Worm (Caenorhabditis elegans) whole organism, L1 larva: ENCODE results near the gene nhr-281.
A peak's percentile ranks its signal among the peaks of the same experiment; 100 is the strongest.

Experiments used
- F16B12.6 ChIP-seq: fragments of 150-350 bp; optimal IDR thresholded peaks from 2 replicates; lab custom pipeline; 2014; ENCODE audit warnings: missing biosample characterization, missing genetic modification characterization
- alr-1 ChIP-seq: fragments of 200-800 bp; sonication (Bioruptor generic); optimal IDR thresholded peaks from 2 replicates; lab custom pipeline; 2018; ENCODE audit warnings: borderline replicate concordance, mild to moderate bottlenecking, missing genetic modification characterization, missing compliant biosample characterization
- blmp-1 ChIP-seq: fragments of 150-350 bp; optimal IDR thresholded peaks from 2 replicates; lab custom pipeline; 2014; ENCODE audit warnings: missing biosample characterization, missing genetic modification characterization
- ceh-8 ChIP-seq: fragments of 200-800 bp; sonication (Bioruptor generic); optimal IDR thresholded peaks from 2 replicates; lab custom pipeline; 2018; ENCODE audit warnings: mild to moderate bottlenecking, missing genetic modification characterization, moderate library complexity, missing compliant biosample characterization
- ceh-88 ChIP-seq: fragments of 200-800 bp; sonication (Bioruptor generic); IDR thresholded peaks from 2 replicates; pipeline ENCODE4 v1.3.6; 2022; ENCODE audit warnings: missing genetic modification characterization, missing compliant biosample characterization
- fkh-4 ChIP-seq: sonication (generic microtip); optimal IDR thresholded peaks from 2 replicates; lab custom pipeline; 2016; ENCODE audit warnings: missing compliant biosample characterization, missing genetic modification characterization, borderline replicate concordance
- jun-1 ChIP-seq: fragments of 150-350 bp; optimal IDR thresholded peaks from 2 replicates; lab custom pipeline; 2014; ENCODE audit warnings: missing biosample characterization, missing genetic modification reagents, missing genetic modification characterization
- lin-14 ChIP-seq: fragments of 200-800 bp; sonication (Bioruptor generic); optimal IDR thresholded peaks from 2 replicates; lab custom pipeline; 2018; ENCODE audit warnings: mild to moderate bottlenecking, missing genetic modification characterization, moderate library complexity, missing compliant biosample characterization
- mdl-1 ChIP-seq, 2 experiments: fragments of 150-350 bp; optimal IDR thresholded peaks; 2 replicates each; lab custom pipeline; 2014 to 2017; ENCODE audit warnings: missing biosample characterization in 2 of 2, missing genetic modification characterization in 2 of 2, inconsistent platforms in 1 of 2
- nhr-90 ChIP-seq: sonication (generic microtip); optimal IDR thresholded peaks from 2 replicates; lab custom pipeline; 2016; ENCODE audit warnings: mild to moderate bottlenecking, missing genetic modification characterization, missing compliant biosample characterization; ENCODE audit not compliant: poor library complexity
- snpc-4 ChIP-seq: fragments of 150-350 bp; optimal IDR thresholded peaks from 2 replicates; lab custom pipeline; 2014; ENCODE audit warnings: missing biosample characterization, missing genetic modification characterization
- tlp-1 ChIP-seq: fragments of 150-350 bp; optimal IDR thresholded peaks from 2 replicates; lab custom pipeline; 2014; ENCODE audit warnings: missing biosample characterization, missing genetic modification characterization

DNA sequence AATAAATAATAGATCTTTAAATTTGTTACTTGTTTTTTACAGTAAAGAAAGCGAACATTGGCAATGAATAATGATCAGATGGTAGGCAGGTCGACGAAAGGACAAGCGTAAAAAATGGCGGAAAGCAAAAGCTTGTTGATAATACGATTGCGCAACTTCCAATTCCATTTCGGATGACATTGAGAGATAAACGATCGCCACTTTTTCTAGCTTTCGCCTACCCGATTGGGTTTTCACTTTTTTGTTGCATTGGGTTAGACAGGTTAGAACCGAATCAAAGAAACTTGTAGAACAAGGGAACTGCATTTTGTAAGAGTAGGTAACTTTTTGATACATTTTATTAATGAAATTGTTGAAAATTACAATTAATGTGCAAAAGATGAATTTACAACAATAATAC lies 43.7 kb downstream of the nhr-281 start:
- TF ChIP-seq tlp-1: no peak
- TF ChIP-seq snpc-4 (tag; lab: Kevin White, UChicago): no peak
- TF ChIP-seq ceh-88 (GFP tag; lab: Robert Waterston, UW): no peak
- TF ChIP-seq nhr-90 (tag; lab: Kevin White, UChicago): no peak
- TF ChIP-seq fkh-4 (tag; lab: Kevin White, UChicago): no peak
- no peak for TF ChIP-seq lin-14 (GFP tag; lab: Kevin White, UChicago)
- TF ChIP-seq ceh-8: no peak
- TF ChIP-seq alr-1 (tag; lab: Kevin White, UChicago): no peak
- TF ChIP-seq jun-1 (tag; lab: Kevin White, UChicago): no peak
- TF ChIP-seq F16B12.6 (tag; lab: Kevin White, UChicago): no peak
- peak; percentile 98 for TF ChIP-seq blmp-1
- no peak for TF ChIP-seq mdl-1 (tag; optimal IDR thresholded peaks at IDR 0.05; lab: Kevin White, UChicago)
